Worm (Caenorhabditis elegans): ENCODE measurements around the gene acbp-7.

Gene acbp-7

ce11 chrIII:4829440-4829839 is 8.1 kb upstream of the acbp-7 start, which contains the start of gene F26A1.9:
TSS of gene F26A1.9 (minus strand) at chrIII:4829540.
- TF ChIP-seq nhr-77 (tag; optimal IDR thresholded peaks at IDR 0.05) = no peak
- no peak for TF ChIP-seq ceh-28 (tag; optimal IDR thresholded peaks at IDR 0.05)
- no peak for TF ChIP-seq sea-2 (GFP tag; optimal IDR thresholded peaks at IDR 0.05)
- TF ChIP-seq unc-39 (tag; optimal IDR thresholded peaks at IDR 0.05) = no peak
- no peak for TF ChIP-seq nhr-43 (tag; optimal IDR thresholded peaks at IDR 0.05; ENCODE audit: poor library complexity, severe bottlenecking)
- no peak for TF ChIP-seq mdl-1 (tag; optimal IDR thresholded peaks at IDR 0.05)
- TF ChIP-seq lsy-12 (tag; optimal IDR thresholded peaks at IDR 0.05) = no peak
- TF ChIP-seq R02D3.7 (tag; optimal IDR thresholded peaks at IDR 0.05) = no peak
- no peak for TF ChIP-seq jun-1 (tag; optimal IDR thresholded peaks at IDR 0.05)
- no peak for TF ChIP-seq egl-5 (tag; optimal IDR thresholded peaks at IDR 0.05)

ce11 chrIII:4830207-4830606 is 7.3 kb upstream of the acbp-7 start, which contains the start of gene nspd-9:
TSS of gene nspd-9 (minus strand) at chrIII:4830307.
- TF ChIP-seq tbx-2 (tag; optimal IDR thresholded peaks at IDR 0.05) = no peak
- TF ChIP-seq mdl-1 (tag; optimal IDR thresholded peaks at IDR 0.05) = no peak
- no peak for TF ChIP-seq nhr-43 (tag; optimal IDR thresholded peaks at IDR 0.05; ENCODE audit: poor library complexity, severe bottlenecking)
- no peak for TF ChIP-seq nhr-67 (tag; optimal IDR thresholded peaks at IDR 0.05)

- TF ChIP-seq nhr-25 (tag; optimal IDR thresholded peaks at IDR 0.05) = no peak
- no peak for TF ChIP-seq daf-12 (tag; optimal IDR thresholded peaks at IDR 0.05)
- TF ChIP-seq elt-2 (tag; optimal IDR thresholded peaks at IDR 0.05) = no peak
- no peak for TF ChIP-seq tbx-2 (tag; optimal IDR thresholded peaks at IDR 0.05)
- no peak for TF ChIP-seq R02D3.7 (tag; optimal IDR thresholded peaks at IDR 0.05)
- TF ChIP-seq ZK546.5 (tag; optimal IDR thresholded peaks at IDR 0.05) = no peak
- no peak for TF ChIP-seq sea-2 (GFP tag; optimal IDR thresholded peaks at IDR 0.05)
- no peak for TF ChIP-seq fos-1 (tag; optimal IDR thresholded peaks at IDR 0.05)
- TF ChIP-seq nhr-23 (tag; optimal IDR thresholded peaks at IDR 0.05) = no peak
- TF ChIP-seq nhr-28 (tag; optimal IDR thresholded peaks at IDR 0.05) = no peak
- TF ChIP-seq nfya-1 (tag; optimal IDR thresholded peaks at IDR 0.05; ENCODE audit: insufficient read depth) = no peak
- no peak for TF ChIP-seq mml-1 (tag; optimal IDR thresholded peaks at IDR 0.05)
- TF ChIP-seq pha-4 (tag; optimal IDR thresholded peaks at IDR 0.05) = no peak
- no peak for TF ChIP-seq ama-1 (optimal IDR thresholded peaks at IDR 0.05)
These were observed 4.6 kb downstream of the acbp-7 start, which contains the start of gene clec-156 for ce11 chrIII:4842173-4842572. TSS of gene clec-156 (minus strand) at chrIII:4842273.

DNA sequence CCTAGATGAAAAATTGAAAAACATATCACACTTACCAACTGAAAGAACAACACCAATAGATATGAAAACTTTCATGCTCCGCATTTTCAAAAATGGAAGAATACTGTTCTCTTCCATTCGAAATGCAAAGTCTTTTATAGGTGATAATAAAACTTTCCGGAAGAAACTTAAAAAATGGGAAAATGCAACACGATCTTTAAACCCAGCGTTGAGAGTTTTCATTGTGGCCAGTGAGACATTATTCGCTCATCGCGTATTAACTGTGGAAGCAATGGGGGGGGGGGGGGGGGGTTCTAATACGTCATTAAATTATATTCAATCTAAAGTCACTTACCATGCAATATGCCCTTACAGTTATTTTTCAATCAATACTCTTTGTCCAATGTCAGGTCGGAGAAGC is 6.8 kb downstream of the acbp-7 start, which contains the start of the genes clec-157 and fkh-5:
TSS of gene clec-157 (minus strand) at position 101 of the 400 bp plus-strand sequence.
TSS of gene fkh-5 (plus strand) at position 336 of the 400 bp plus-strand sequence.
- TF ChIP-seq mml-1 (tag; optimal IDR thresholded peaks at IDR 0.05) (no peak), ztf-4 (tag; optimal IDR thresholded peaks at IDR 0.05) (no peak), nhr-77 (tag; optimal IDR thresholded peaks at IDR 0.05) (no peak), ceh-16 (tag; optimal IDR thresholded peaks at IDR 0.05) (no peak), ceh-28 (tag; optimal IDR thresholded peaks at IDR 0.05) (no peak), nhr-11 (tag; optimal IDR thresholded peaks at IDR 0.05) (no peak), egl-5 (tag; optimal IDR thresholded peaks at IDR 0.05) (no peak), eor-1 (tag; optimal IDR thresholded peaks at IDR 0.05) (no peak), sea-2 (GFP tag; optimal IDR thresholded peaks at IDR 0.05) (no peak), zag-1 (tag; optimal IDR thresholded peaks at IDR 0.05) (no peak), nhr-25 (tag; optimal IDR thresholded peaks at IDR 0.05) (no peak), ZK546.5 (tag; optimal IDR thresholded peaks at IDR 0.05) (no peak)

- TF ChIP-seq nhr-12 (tag; optimal IDR thresholded peaks at IDR 0.05) = no peak
- TF ChIP-seq tbx-2 (tag; optimal IDR thresholded peaks at IDR 0.05) = no peak
- no peak for TF ChIP-seq ceh-28 (tag; optimal IDR thresholded peaks at IDR 0.05)
- no peak for TF ChIP-seq daf-12 (tag; optimal IDR thresholded peaks at IDR 0.05)
- TF ChIP-seq hmg-11 (tag; optimal IDR thresholded peaks at IDR 0.05) = no peak
- no peak for TF ChIP-seq pqm-1 (tag; optimal IDR thresholded peaks at IDR 0.05)
- TF ChIP-seq egl-5 (tag; optimal IDR thresholded peaks at IDR 0.05) = no peak
- no peak for TF ChIP-seq pha-4 (tag; optimal IDR thresholded peaks at IDR 0.05)
- TF ChIP-seq mml-1 (tag; optimal IDR thresholded peaks at IDR 0.05) = no peak
- no peak for TF ChIP-seq nhr-28 (tag; optimal IDR thresholded peaks at IDR 0.05)
- no peak for TF ChIP-seq eor-1 (tag; optimal IDR thresholded peaks at IDR 0.05)
- no peak for TF ChIP-seq unc-62 (GFP tag; optimal IDR thresholded peaks at IDR 0.05)
- TF ChIP-seq fos-1 (tag; optimal IDR thresholded peaks at IDR 0.05) = no peak
- TF ChIP-seq nhr-25 (tag; optimal IDR thresholded peaks at IDR 0.05) = no peak
- no peak for TF ChIP-seq nfya-1 (tag; optimal IDR thresholded peaks at IDR 0.05; ENCODE audit: insufficient read depth)
- TF ChIP-seq nhr-76 (tag; optimal IDR thresholded peaks at IDR 0.05) = no peak
- TF ChIP-seq R02D3.7 (tag; optimal IDR thresholded peaks at IDR 0.05) = no peak
- TF ChIP-seq nhr-67 (tag; optimal IDR thresholded peaks at IDR 0.05) = no peak
- TF ChIP-seq ZK546.5 (tag; optimal IDR thresholded peaks at IDR 0.05) = no peak
- no peak for TF ChIP-seq nhr-43 (tag; optimal IDR thresholded peaks at IDR 0.05; ENCODE audit: poor library complexity, severe bottlenecking)
These were observed 12.2 kb downstream of the acbp-7 start, which contains the start of gene nonu-1 for ce11 chrIII:4849739-4850138. TSS of gene nonu-1 (minus strand) at chrIII:4849907.
